Fruit fly (Drosophila melanogaster) whole organism, prepupa: ENCODE measurements around the gene CG31960.

Experiments
- CG1621 ChIP-seq: fragments of 200-800 bp; sonication (Bioruptor generic); optimal IDR thresholded peaks from 3 replicates; lab custom pipeline; 2018; ENCODE audit warnings: missing biosample characterization, mild to moderate bottlenecking, missing genetic modification characterization
- CG3919 ChIP-seq: fragments of 200-800 bp; sonication (Bioruptor generic); optimal IDR thresholded peaks from 3 replicates; lab custom pipeline; 2016; ENCODE audit warnings: missing biosample characterization, missing genetic modification characterization
- CG4318 ChIP-seq: fragments of 200-800 bp; sonication (Bioruptor generic); optimal IDR thresholded peaks from 3 replicates; lab custom pipeline; 2017; ENCODE audit warnings: missing biosample characterization, mild to moderate bottlenecking, missing genetic modification characterization
- CG6163 ChIP-seq: fragments of 200-800 bp; sonication (Bioruptor generic); IDR thresholded peaks from 3 replicates; pipeline ENCODE4 v1.3.6; 2022; ENCODE audit warnings: missing biosample characterization, missing genetic modification characterization
- Lpt ChIP-seq: fragments of 200-800 bp; sonication (Bioruptor generic); optimal IDR thresholded peaks from 3 replicates; lab custom pipeline; 2016; ENCODE audit warnings: missing biosample characterization, missing genetic modification characterization
- spab ChIP-seq: fragments of 200-800 bp; sonication (Bioruptor generic); optimal IDR thresholded peaks from 2 replicates; lab custom pipeline; 2017; ENCODE audit warnings: missing biosample characterization, mild to moderate bottlenecking, missing genetic modification characterization, missing genetic modification reagents
- vri ChIP-seq: fragments of 200-800 bp; sonication (Bioruptor generic); optimal IDR thresholded peaks from 3 replicates; lab custom pipeline; 2016; ENCODE audit warnings: missing biosample characterization, mild to moderate bottlenecking, missing genetic modification characterization

dm6 chr2L:3772599-3772936 is 12.2 kb upstream of the CG31960 start:
- TF ChIP-seq CG3919 (GFP tag; lab: Kevin White, UChicago), result no peak
- TF ChIP-seq CG4318 (GFP tag; lab: Kevin White, UChicago), result no peak
- no peak for TF ChIP-seq CG1621
- no peak for TF ChIP-seq vri (GFP tag; lab: Kevin White, UChicago)
- TF ChIP-seq spab (GFP tag; lab: Kevin White, UChicago), result no peak
- peak; percentile 54; the same call in 2 of the 3 replicates for TF ChIP-seq CG6163 (GFP tag; lab: Robert Waterston, UW)
- no peak for TF ChIP-seq Lpt (GFP tag; lab: Kevin White, UChicago)
